Worm (Caenorhabditis elegans) whole organism, L2 larva: ENCODE results near the gene tmem-218.

Experiments
- C34F6.9 ChIP-seq: fragments of 150-350 bp; optimal IDR thresholded peaks from 2 replicates; lab custom pipeline; 2014; ENCODE audit warnings: missing biosample characterization, missing genetic modification characterization
- F13H6.1 ChIP-seq: sonication (generic microtip); optimal IDR thresholded peaks from 2 replicates; lab custom pipeline; 2016; ENCODE audit warnings: missing genetic modification characterization, missing compliant biosample characterization
- R02D3.7 ChIP-seq: fragments of 150-350 bp; optimal IDR thresholded peaks from 2 replicates; lab custom pipeline; 2014; ENCODE audit warnings: missing biosample characterization, missing genetic modification characterization
- Y55F3AM.14 ChIP-seq: fragments of 200-800 bp; sonication (Bioruptor generic); optimal IDR thresholded peaks from 2 replicates; lab custom pipeline; 2018; ENCODE audit warnings: mild to moderate bottlenecking, missing genetic modification characterization, missing compliant biosample characterization
- ZK546.5 ChIP-seq: sonication (generic microtip); optimal IDR thresholded peaks from 2 replicates; lab custom pipeline; 2017; ENCODE audit warnings: missing biosample characterization, missing genetic modification characterization
- alr-1 ChIP-seq: fragments of 150-350 bp; optimal IDR thresholded peaks from 2 replicates; lab custom pipeline; 2014; ENCODE audit warnings: missing biosample characterization, missing genetic modification characterization
- aly-2 ChIP-seq: fragments of 150-350 bp; optimal IDR thresholded peaks from 2 replicates; lab custom pipeline; 2014; ENCODE audit warnings: missing biosample characterization, missing genetic modification characterization
- ama-1 ChIP-seq: fragments of 150-350 bp; optimal IDR thresholded peaks from 2 replicates; lab custom pipeline; 2018; ENCODE audit warnings: inconsistent platforms
- ceh-16 ChIP-seq: fragments of 150-350 bp; optimal IDR thresholded peaks from 2 replicates; lab custom pipeline; 2014; ENCODE audit warnings: missing biosample characterization, missing genetic modification characterization
- crh-2 ChIP-seq: sonication (generic microtip); optimal IDR thresholded peaks from 2 replicates; lab custom pipeline; 2017; ENCODE audit warnings: missing biosample characterization, missing genetic modification characterization
- egl-27 ChIP-seq: sonication (generic microtip); optimal IDR thresholded peaks from 3 replicates; lab custom pipeline; 2017; ENCODE audit warnings: missing biosample characterization, missing genetic modification reagents, missing genetic modification characterization
- elt-1 ChIP-seq: fragments of 150-350 bp; optimal IDR thresholded peaks from 2 replicates; lab custom pipeline; 2014; ENCODE audit warnings: missing biosample characterization, missing genetic modification characterization
- elt-3 ChIP-seq: sonication (generic microtip); optimal IDR thresholded peaks from 2 replicates; lab custom pipeline; 2017; ENCODE audit warnings: missing biosample characterization, missing genetic modification characterization
- lin-11 ChIP-seq: fragments of 150-350 bp; sonication (generic microtip); optimal IDR thresholded peaks from 2 replicates; lab custom pipeline; 2014; ENCODE audit warnings: missing biosample characterization, missing genetic modification characterization, inconsistent platforms, mixed read lengths
- lin-13 ChIP-seq: fragments of 150-350 bp; optimal IDR thresholded peaks from 2 replicates; lab custom pipeline; 2014; ENCODE audit warnings: missing biosample characterization, missing genetic modification reagents, missing genetic modification characterization
- lin-39 ChIP-seq: fragments of 150-350 bp; optimal IDR thresholded peaks from 2 replicates; lab custom pipeline; 2014; ENCODE audit warnings: missing biosample characterization, missing genetic modification reagents, missing genetic modification characterization
- lsy-2 ChIP-seq, 2 experiments: fragments of 150-350 bp in 1 of 2; sonication (generic microtip) in 1 of 2; optimal IDR thresholded peaks; 2 replicates each; lab custom pipeline; 2014 to 2017; ENCODE audit warnings: missing biosample characterization in 2 of 2, missing genetic modification characterization in 2 of 2
- mab-5 ChIP-seq: fragments of 150-350 bp; optimal IDR thresholded peaks from 2 replicates; lab custom pipeline; 2014; ENCODE audit warnings: missing biosample characterization, missing genetic modification characterization
- mdl-1 ChIP-seq, 2 experiments: fragments of 150-350 bp in 1 of 2; sonication (generic microtip) in 1 of 2; optimal IDR thresholded peaks; 2 replicates each; lab custom pipeline; 2017; ENCODE audit warnings: missing biosample characterization in 2 of 2, missing genetic modification characterization in 2 of 2
- nhr-10 ChIP-seq: sonication (generic microtip); optimal IDR thresholded peaks from 2 replicates; lab custom pipeline; 2017; ENCODE audit warnings: missing biosample characterization, missing genetic modification characterization
- nhr-11 ChIP-seq: fragments of 150-350 bp; optimal IDR thresholded peaks from 2 replicates; lab custom pipeline; 2014; ENCODE audit warnings: missing biosample characterization, missing genetic modification characterization
- nhr-12 ChIP-seq: fragments of 150-350 bp; optimal IDR thresholded peaks from 2 replicates; lab custom pipeline; 2014; ENCODE audit warnings: missing biosample characterization, missing genetic modification characterization
- nhr-129 ChIP-seq: fragments of 150-350 bp; optimal IDR thresholded peaks from 2 replicates; lab custom pipeline; 2014; ENCODE audit warnings: missing biosample characterization, missing genetic modification characterization
- nhr-21 ChIP-seq: fragments of 150-350 bp; optimal IDR thresholded peaks from 2 replicates; lab custom pipeline; 2014; ENCODE audit warnings: missing biosample characterization, missing genetic modification characterization
- nhr-23 ChIP-seq: fragments of 150-350 bp; optimal IDR thresholded peaks from 2 replicates; lab custom pipeline; 2014; ENCODE audit warnings: missing biosample characterization, missing genetic modification reagents, missing genetic modification characterization
- nhr-237 ChIP-seq: fragments of 150-350 bp; optimal IDR thresholded peaks from 2 replicates; lab custom pipeline; 2014; ENCODE audit warnings: missing biosample characterization, missing genetic modification characterization
- nhr-25 ChIP-seq: fragments of 150-350 bp; sonication (generic microtip); optimal IDR thresholded peaks from 3 replicates; lab custom pipeline; 2014; ENCODE audit warnings: missing biosample characterization, missing genetic modification characterization
- nhr-6 ChIP-seq: fragments of 150-350 bp; optimal IDR thresholded peaks from 2 replicates; lab custom pipeline; 2014; ENCODE audit warnings: missing biosample characterization, missing genetic modification characterization
- nhr-77 ChIP-seq: fragments of 150-350 bp; optimal IDR thresholded peaks from 2 replicates; lab custom pipeline; 2014; ENCODE audit warnings: missing biosample characterization, missing genetic modification characterization
- sem-4 ChIP-seq: fragments of 150-350 bp; optimal IDR thresholded peaks from 2 replicates; lab custom pipeline; 2014; ENCODE audit warnings: missing biosample characterization, missing genetic modification reagents, missing genetic modification characterization
- skn-1 ChIP-seq: sonication (generic microtip); optimal IDR thresholded peaks from 2 replicates; lab custom pipeline; 2017; ENCODE audit warnings: missing biosample characterization, missing genetic modification characterization
- sma-3 ChIP-seq: sonication (generic microtip); optimal IDR thresholded peaks from 2 replicates; lab custom pipeline; 2016; ENCODE audit warnings: missing genetic modification reagents, missing genetic modification characterization, missing compliant biosample characterization
- sma-9 ChIP-seq, 2 experiments: fragments of 150-350 bp in 1 of 2; sonication (generic microtip) in 1 of 2; optimal IDR thresholded peaks; 2 replicates each; lab custom pipeline; 2014 to 2016; ENCODE audit warnings: missing genetic modification characterization in 2 of 2, mild to moderate bottlenecking in 1 of 2, missing biosample characterization in 1 of 2, missing compliant biosample characterization in 1 of 2, missing genetic modification reagents in 1 of 2, moderate library complexity in 1 of 2
- snpc-4 ChIP-seq: fragments of 150-350 bp; optimal IDR thresholded peaks from 2 replicates; lab custom pipeline; 2014; ENCODE audit warnings: missing biosample characterization, missing genetic modification characterization
- unc-39 ChIP-seq: fragments of 150-350 bp; optimal IDR thresholded peaks from 2 replicates; lab custom pipeline; 2014; ENCODE audit warnings: missing biosample characterization, missing genetic modification characterization
- unc-55 ChIP-seq: fragments of 150-350 bp; sonication (generic microtip); optimal IDR thresholded peaks from 3 replicates; lab custom pipeline; 2014; ENCODE audit warnings: missing biosample characterization, missing genetic modification reagents, missing genetic modification characterization
- zag-1 ChIP-seq: fragments of 150-350 bp; optimal IDR thresholded peaks from 2 replicates; lab custom pipeline; 2014; ENCODE audit warnings: missing biosample characterization, missing genetic modification characterization
- ztf-11 ChIP-seq: sonication (generic microtip); optimal IDR thresholded peaks from 2 replicates; lab custom pipeline; 2017; ENCODE audit warnings: missing biosample characterization, missing genetic modification characterization
- ztf-4 ChIP-seq: fragments of 150-350 bp; optimal IDR thresholded peaks from 2 replicates; lab custom pipeline; 2014; ENCODE audit warnings: missing biosample characterization, missing genetic modification characterization

tmem-218 gene

DNA sequence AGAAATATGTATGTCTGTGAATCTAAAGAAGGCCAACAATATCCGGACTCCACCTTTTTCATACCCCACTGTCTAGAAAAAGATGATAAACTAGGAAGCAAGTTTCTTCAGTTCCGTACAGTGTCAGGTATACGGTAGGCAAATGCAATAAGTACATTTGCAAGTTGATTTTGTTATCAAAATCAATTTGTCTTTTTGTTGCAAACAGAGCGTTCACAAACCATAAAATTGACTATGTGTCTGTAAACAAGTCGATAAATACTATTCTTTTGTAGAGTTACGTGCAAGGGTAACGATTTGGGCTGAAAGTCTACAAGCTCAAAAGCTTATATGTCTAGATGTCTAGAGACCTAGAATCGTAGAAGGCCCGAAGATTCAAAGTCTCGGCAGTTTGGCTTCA, 23.8 kb upstream of the tmem-218 start:
- TF ChIP-seq sma-3 (GFP tag; lab: Kevin White, UChicago) (no peak), nhr-23 (tag; lab: Kevin White, UChicago) (no peak), egl-27 (tag; lab: Kevin White, UChicago) (no peak), elt-1 (no peak), Y55F3AM.14 (GFP tag; lab: Kevin White, UChicago) (no peak), mdl-1 (tag; optimal IDR thresholded peaks at IDR 0.05; lab: Kevin White, UChicago) (no peak), ceh-16 (tag; lab: Kevin White, UChicago) (no peak), lsy-2 (tag; optimal IDR thresholded peaks at IDR 0.05; lab: Kevin White, UChicago) (no peak), R02D3.7 (no peak), skn-1 (tag; lab: Kevin White, UChicago) (no peak), aly-2 (tag; lab: Kevin White, UChicago) (no peak)

ce11 chrX:17626599-17626998, 22.9 kb upstream of the tmem-218 start:
- TF ChIP-seq nhr-11 (tag; lab: Kevin White, UChicago) (no peak), nhr-129 (peak; percentile 17)
- TF ChIP-seq, all 48 proteins: peak for 1

DNA sequence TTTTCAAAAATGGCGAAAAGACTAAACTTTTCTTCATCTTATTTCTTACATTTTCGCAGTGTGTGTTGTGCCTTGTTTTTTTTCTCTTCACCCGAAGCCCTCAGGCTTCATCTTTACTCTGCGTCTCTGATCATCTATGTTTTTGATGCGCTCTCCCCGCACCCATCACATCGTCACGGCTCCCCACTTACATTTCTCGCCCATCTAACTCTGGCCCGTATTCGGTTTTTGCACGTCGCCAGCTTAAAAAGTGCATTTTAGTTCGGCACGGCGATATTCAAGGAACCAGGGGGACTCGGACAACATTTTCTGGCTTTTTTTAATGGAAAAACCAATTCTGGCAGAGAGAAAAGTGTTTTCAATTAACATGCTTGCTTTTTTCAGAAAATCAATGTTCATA, 22.1 kb upstream of the tmem-218 start:
- TF ChIP-seq sma-9 (GFP tag; optimal IDR thresholded peaks at IDR 0.05; lab: Kevin White, UChicago) = peak; percentile 39
- no peak for TF ChIP-seq sma-9 (tag; optimal IDR thresholded peaks at IDR 0.05; lab: Kevin White, UChicago)
- TF ChIP-seq mab-5 (tag; lab: Kevin White, UChicago) = peak; percentile 10
- peak; percentile 20 for TF ChIP-seq sem-4 (tag; lab: Kevin White, UChicago)
- TF ChIP-seq nhr-10 = no peak
- peak in 1 of 2 experiments; percentile 41 for TF ChIP-seq lsy-2 (tag; optimal IDR thresholded peaks at IDR 0.05; lab: Kevin White, UChicago)
- TF ChIP-seq crh-2 = peak; percentile 41
- no peak for TF ChIP-seq nhr-12
- peak; percentile 61 for TF ChIP-seq F13H6.1
- peak; percentile 16 for TF ChIP-seq snpc-4 (tag; lab: Kevin White, UChicago)
- TF ChIP-seq nhr-129 = peak; percentile 55
- peak; percentile 16 for TF ChIP-seq ama-1 (lab: Kevin White, UChicago)
- peak; percentile 63 for TF ChIP-seq zag-1 (tag; lab: Kevin White, UChicago)
- peak; percentile 62 for TF ChIP-seq C34F6.9 (tag; lab: Kevin White, UChicago)
- no peak for TF ChIP-seq unc-39 (tag; lab: Kevin White, UChicago)
- TF ChIP-seq ztf-4 (tag; lab: Kevin White, UChicago) = peak; percentile 26
- peak in 1 of 2 experiments; percentile 41 for TF ChIP-seq mdl-1 (tag; optimal IDR thresholded peaks at IDR 0.05; lab: Kevin White, UChicago)
- no peak for TF ChIP-seq lin-13 (GFP tag; lab: Kevin White, UChicago)
- no peak for TF ChIP-seq nhr-11 (tag; lab: Kevin White, UChicago)
- peak; percentile 52 for TF ChIP-seq unc-55 (GFP tag; lab: Kevin White, UChicago)

DNA sequence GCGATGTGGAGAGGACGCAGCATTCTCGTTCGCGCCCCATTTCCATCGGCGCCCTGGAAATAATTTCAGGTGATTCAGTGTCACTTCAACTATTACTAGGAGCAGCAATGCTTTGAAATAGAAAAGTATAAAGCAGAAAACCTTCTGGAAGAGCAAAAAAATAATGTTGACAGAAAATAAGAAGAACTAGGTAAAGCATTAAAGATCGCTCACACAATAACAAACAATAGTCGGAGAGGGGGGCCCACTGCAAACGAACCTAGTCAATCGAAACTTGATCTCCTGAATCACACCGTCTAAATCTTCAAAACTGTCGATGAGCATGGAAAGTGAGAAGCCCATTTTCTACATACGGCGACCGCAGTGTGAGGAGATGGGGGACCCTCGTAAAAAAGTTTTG, 21.6 kb upstream of the tmem-218 start:
- TF ChIP-seq R02D3.7 = no peak

- no peak for TF ChIP-seq nhr-21 (tag; lab: Kevin White, UChicago)
- TF ChIP-seq sma-9 (GFP tag; optimal IDR thresholded peaks at IDR 0.05; lab: Kevin White, UChicago) = peak; percentile 52
- TF ChIP-seq sma-9 (tag; optimal IDR thresholded peaks at IDR 0.05; lab: Kevin White, UChicago) = no peak
- TF ChIP-seq mdl-1 (tag; optimal IDR thresholded peaks at IDR 0.05; lab: Kevin White, UChicago) = peak; percentile 20 to 42
- no peak for TF ChIP-seq nhr-6 (tag; lab: Kevin White, UChicago)
- no peak for TF ChIP-seq nhr-77 (tag; lab: Kevin White, UChicago)
- no peak for TF ChIP-seq nhr-25
- peak; percentile 33 for TF ChIP-seq ztf-4 (tag; lab: Kevin White, UChicago)
- TF ChIP-seq R02D3.7 = no peak
- peak in 1 of 2 experiments; percentile 31 for TF ChIP-seq lsy-2 (tag; optimal IDR thresholded peaks at IDR 0.05; lab: Kevin White, UChicago)
- TF ChIP-seq ZK546.5 (tag; lab: Kevin White, UChicago) = no peak
- TF ChIP-seq crh-2 = peak; percentile 15
- TF ChIP-seq ztf-11 = no peak
- no peak for TF ChIP-seq unc-39 (tag; lab: Kevin White, UChicago)
- peak; percentile 65 for TF ChIP-seq unc-55 (GFP tag; lab: Kevin White, UChicago)
- peak; percentile 63 for TF ChIP-seq F13H6.1
- TF ChIP-seq zag-1 (tag; lab: Kevin White, UChicago) = peak; percentile 65
- TF ChIP-seq nhr-237 (tag; lab: Kevin White, UChicago) = no peak
- peak; percentile 66 for TF ChIP-seq nhr-129
- peak; percentile 51 for TF ChIP-seq mab-5 (tag; lab: Kevin White, UChicago)
- TF ChIP-seq elt-3 = no peak
- TF ChIP-seq alr-1 = no peak
- TF ChIP-seq C34F6.9 (tag; lab: Kevin White, UChicago) = peak; percentile 70
- TF ChIP-seq ama-1 (lab: Kevin White, UChicago) = no peak
- no peak for TF ChIP-seq lin-39
- peak; percentile 29 for TF ChIP-seq lin-11
- TF ChIP-seq, all 48 proteins: peak for 12
Measured at ce11 chrX:17628345-17628744, 21.1 kb upstream of the tmem-218 start.
